Worm (Caenorhabditis elegans) whole organism, mixed stage, embryonic: ENCODE measurements around the gene R04B5.5.

Experiments
- ceh-39 ChIP-seq: fragments of 150-350 bp; optimal IDR thresholded peaks from 2 replicates; lab custom pipeline; 2014; ENCODE audit warnings: missing biosample characterization, missing genetic modification characterization
- mab-5 ChIP-seq: fragments of 150-350 bp; optimal IDR thresholded peaks from 2 replicates; lab custom pipeline; 2014; ENCODE audit warnings: missing biosample characterization, missing genetic modification characterization
- nhr-28 ChIP-seq: fragments of 150-350 bp; optimal IDR thresholded peaks from 2 replicates; lab custom pipeline; 2014; ENCODE audit warnings: missing biosample characterization, missing genetic modification characterization
- pha-4 ChIP-seq: fragments of 150-350 bp; optimal IDR thresholded peaks from 2 replicates; lab custom pipeline; 2018; ENCODE audit warnings: missing biosample characterization, missing genetic modification reagents, missing genetic modification characterization
- unc-62 ChIP-seq: fragments of 150-350 bp; optimal IDR thresholded peaks from 2 replicates; lab custom pipeline; 2014; ENCODE audit warnings: missing biosample characterization, missing genetic modification reagents, missing genetic modification characterization

DNA sequence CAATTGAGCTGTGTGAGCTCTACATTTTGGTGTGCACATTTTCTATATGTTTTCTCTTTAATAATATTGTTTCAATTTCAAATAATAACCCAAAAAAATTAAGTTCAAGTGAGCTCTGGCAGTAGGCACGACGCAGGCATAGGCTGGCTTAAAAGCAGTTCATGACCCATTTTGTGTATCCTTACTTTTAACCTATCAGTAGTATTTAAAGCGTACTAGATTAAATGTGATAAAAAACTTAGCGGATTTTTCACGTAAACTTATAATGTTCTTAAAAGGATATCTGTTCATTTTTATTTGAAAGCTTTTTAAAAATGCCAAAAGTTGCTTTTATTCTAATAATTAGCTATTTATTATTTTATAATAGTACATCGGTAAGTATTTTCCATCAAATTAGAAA is 36.0 kb downstream of the R04B5.5 start, which contains the start of gene C08B6.6:
- no peak for TF ChIP-seq mab-5
- TF ChIP-seq ceh-39 (tag; lab: Kevin White, UChicago): no peak
- no peak for TF ChIP-seq unc-62 (GFP tag; lab: Kevin White, UChicago)
- no peak for TF ChIP-seq nhr-28 (tag; lab: Kevin White, UChicago)
- TF ChIP-seq pha-4 (tag; lab: Kevin White, UChicago): no peak
